Fruit fly (Drosophila melanogaster) whole organism, embryonic: ENCODE results near the gene Reepl1.
A peak's percentile ranks its signal among the peaks of the same experiment; 100 is the strongest.

Experiments
- Atf-2 ChIP-seq: fragments of 200-800 bp; sonication (Bioruptor generic); optimal IDR thresholded peaks from 2 replicates; lab custom pipeline; 2016; ENCODE audit warnings: missing biosample characterization, missing genetic modification characterization
- BEAF-32 ChIP-seq: fragments of 200-800 bp; sonication (Bioruptor generic); optimal IDR thresholded peaks from 3 replicates; lab custom pipeline; 2017; ENCODE audit warnings: missing biosample characterization, missing genetic modification characterization, mild to moderate bottlenecking, moderate library complexity, missing genetic modification reagents
- Bdp1 ChIP-seq: fragments of 200-800 bp; sonication (Bioruptor generic); optimal IDR thresholded peaks from 3 replicates; lab custom pipeline; 2016; ENCODE audit warnings: missing biosample characterization, missing genetic modification characterization
- CG13296 ChIP-seq: fragments of 200-800 bp; sonication (Bioruptor generic); optimal IDR thresholded peaks from 3 replicates; lab custom pipeline; 2018; ENCODE audit warnings: missing biosample characterization, mild to moderate bottlenecking, missing genetic modification characterization
- CG13894 ChIP-seq: fragments of 200-800 bp; sonication (Bioruptor generic); optimal IDR thresholded peaks from 3 replicates; lab custom pipeline; 2018; ENCODE audit warnings: missing biosample characterization, mild to moderate bottlenecking, missing genetic modification characterization, moderate library complexity
- CG14441 ChIP-seq: fragments of 200-800 bp; sonication (Bioruptor generic); IDR thresholded peaks from 2 replicates; pipeline ENCODE4 v1.3.6; 2022; ENCODE audit warnings: missing biosample characterization, missing genetic modification characterization
- CG15696 ChIP-seq: fragments of 200-800 bp; sonication (Bioruptor generic); optimal IDR thresholded peaks from 2 replicates; lab custom pipeline; 2019; ENCODE audit warnings: missing biosample characterization, mild to moderate bottlenecking, missing genetic modification characterization, moderate library complexity
- CG17385 ChIP-seq: fragments of 200-800 bp; sonication (Bioruptor generic); optimal IDR thresholded peaks from 3 replicates; lab custom pipeline; 2018; ENCODE audit warnings: missing biosample characterization, mild to moderate bottlenecking, missing genetic modification characterization
- CG18262 ChIP-seq: fragments of 200-800 bp; optimal IDR thresholded peaks from 3 replicates; lab custom pipeline; 2019; ENCODE audit warnings: missing biosample characterization, mild to moderate bottlenecking, missing genetic modification characterization, moderate library complexity
- CG18599 ChIP-seq: fragments of 200-800 bp; sonication (Bioruptor generic); optimal IDR thresholded peaks from 3 replicates; lab custom pipeline; 2017; ENCODE audit warnings: missing biosample characterization, missing genetic modification characterization, mild to moderate bottlenecking, moderate library complexity, missing genetic modification reagents
- CG2712 ChIP-seq: fragments of 200-800 bp; optimal IDR thresholded peaks from 3 replicates; lab custom pipeline; 2019; ENCODE audit warnings: missing biosample characterization, mild to moderate bottlenecking, missing genetic modification characterization, moderate library complexity
- CG42726 ChIP-seq: fragments of 200-800 bp; sonication (Bioruptor generic); IDR thresholded peaks from 2 replicates; pipeline ENCODE4 v1.3.6; 2022; ENCODE audit warnings: missing biosample characterization, missing genetic modification characterization; ENCODE audit not compliant: partially characterized antibody
- CG43689 ChIP-seq: fragments of 200-800 bp; sonication (Bioruptor generic); IDR thresholded peaks from 2 replicates; pipeline ENCODE4 v1.3.6; 2022; ENCODE audit warnings: missing biosample characterization, missing genetic modification characterization
- CG6272 ChIP-seq: fragments of 200-800 bp; sonication (Bioruptor generic); IDR thresholded peaks from 2 replicates; pipeline ENCODE4 v1.3.6; 2022; ENCODE audit warnings: missing biosample characterization, missing genetic modification characterization
- CG9817 ChIP-seq: fragments of 200-800 bp; sonication (Bioruptor generic); optimal IDR thresholded peaks from 2 replicates; lab custom pipeline; 2018; ENCODE audit warnings: missing biosample characterization, mild to moderate bottlenecking, missing genetic modification characterization, moderate library complexity
- CrebB ChIP-seq: fragments of 200-800 bp; sonication (Bioruptor generic); optimal IDR thresholded peaks from 3 replicates; lab custom pipeline; 2018; ENCODE audit warnings: missing biosample characterization, mild to moderate bottlenecking, missing genetic modification characterization
- Dbx ChIP-seq: fragments of 200-800 bp; sonication (Bioruptor generic); IDR thresholded peaks from 3 replicates; pipeline ENCODE4 v1.3.6; 2022; ENCODE audit warnings: missing biosample characterization, missing genetic modification characterization
- Dfd ChIP-seq, 2 experiments: fragments of >200 bp; optimal IDR thresholded peaks; 2 replicates each; lab custom pipeline; 2017; ENCODE audit warnings: missing biosample characterization in 2 of 2, missing genetic modification characterization in 2 of 2
- GATAe ChIP-seq: fragments of 200-800 bp; sonication (Bioruptor generic); conservative IDR thresholded peaks from 2 replicates; pipeline ENCODE4 v1.3.6; 2022; ENCODE audit warnings: missing biosample characterization, missing genetic modification characterization
- Hey ChIP-seq: fragments of 200-800 bp; sonication (Bioruptor generic); optimal IDR thresholded peaks from 3 replicates; lab custom pipeline; 2018; ENCODE audit warnings: missing biosample characterization, mild to moderate bottlenecking, missing genetic modification characterization
- Neu2 ChIP-seq: fragments of 200-800 bp; sonication (Bioruptor generic); optimal IDR thresholded peaks from 3 replicates; lab custom pipeline; 2016; ENCODE audit warnings: missing biosample characterization, missing genetic modification characterization, borderline replicate concordance
- Nf-YB ChIP-seq: fragments of 200-800 bp; sonication (Bioruptor generic); optimal IDR thresholded peaks from 3 replicates; lab custom pipeline; 2019; ENCODE audit warnings: missing biosample characterization, mild to moderate bottlenecking, missing genetic modification characterization, moderate library complexity
- Oaz ChIP-seq: fragments of 200-800 bp; sonication (Bioruptor generic); IDR thresholded peaks from 2 replicates; pipeline ENCODE4 v1.3.6; 2022; ENCODE audit warnings: missing biosample characterization, missing genetic modification characterization
- Opbp ChIP-seq: fragments of 200-800 bp; sonication (Bioruptor generic); IDR thresholded peaks from 3 replicates; pipeline ENCODE4 v1.3.6; 2022; ENCODE audit warnings: missing biosample characterization, missing genetic modification characterization; ENCODE audit not compliant: partially characterized antibody
- Ravus ChIP-seq: fragments of 200-800 bp; sonication (Bioruptor generic); IDR thresholded peaks from 2 replicates; pipeline ENCODE4 v1.3.6; 2022; ENCODE audit warnings: missing biosample characterization, missing genetic modification characterization
- Rx ChIP-seq: fragments of 200-800 bp; sonication (Bioruptor generic); IDR thresholded peaks from 2 replicates; pipeline ENCODE4 v1.3.6; 2022; ENCODE audit warnings: missing biosample characterization, missing genetic modification characterization
- Scr ChIP-seq: fragments of 200-800 bp; sonication (Bioruptor generic); IDR thresholded peaks from 2 replicates; pipeline ENCODE4 v1.3.6; 2022; ENCODE audit warnings: missing biosample characterization, missing genetic modification characterization; ENCODE audit not compliant: partially characterized antibody
- Sry-β ChIP-seq: fragments of 200-800 bp; sonication (Bioruptor generic); optimal IDR thresholded peaks from 2 replicates; lab custom pipeline; 2018; ENCODE audit warnings: missing biosample characterization, mild to moderate bottlenecking, missing genetic modification characterization, moderate library complexity
- Xrp1 ChIP-seq: fragments of 200-800 bp; sonication (Bioruptor generic); IDR thresholded peaks from 2 replicates; pipeline ENCODE4 v1.3.6; 2022; ENCODE audit warnings: missing biosample characterization, missing genetic modification characterization
- abd-A ChIP-seq: fragments of 200-800 bp; sonication (Bioruptor generic); optimal IDR thresholded peaks from 3 replicates; lab custom pipeline; 2019; ENCODE audit warnings: missing biosample characterization, mild to moderate bottlenecking, missing genetic modification characterization, moderate library complexity
- aop ChIP-seq: fragments of 200-800 bp; sonication (Bioruptor generic); IDR thresholded peaks from 2 replicates; pipeline ENCODE4 v1.3.6; 2022; ENCODE audit warnings: missing biosample characterization, missing genetic modification characterization
- cato ChIP-seq: fragments of 200-800 bp; sonication (Bioruptor generic); optimal IDR thresholded peaks from 2 replicates; lab custom pipeline; 2016; ENCODE audit warnings: missing biosample characterization, missing genetic modification characterization, borderline replicate concordance
- cg ChIP-seq: fragments of 200-800 bp; sonication (Bioruptor generic); optimal IDR thresholded peaks from 3 replicates; lab custom pipeline; 2019; ENCODE audit warnings: missing biosample characterization, mild to moderate bottlenecking, missing genetic modification characterization, moderate library complexity
- chinmo ChIP-seq: fragments of 200-800 bp; sonication (Bioruptor generic); IDR thresholded peaks from 4 replicates; pipeline ENCODE4 v1.3.6; 2022; ENCODE audit warnings: missing biosample characterization, missing genetic modification characterization; ENCODE audit not compliant: partially characterized antibody
- chn ChIP-seq: fragments of 200-800 bp; sonication (Bioruptor generic); optimal IDR thresholded peaks from 2 replicates; lab custom pipeline; 2016; ENCODE audit warnings: missing biosample characterization, missing genetic modification characterization
- dysf ChIP-seq: fragments of 200-800 bp; sonication (Bioruptor generic); IDR thresholded peaks from 3 replicates; pipeline ENCODE4 v1.3.6; 2022; ENCODE audit warnings: missing biosample characterization, missing genetic modification characterization
- exex ChIP-seq: fragments of 200-800 bp; sonication (Bioruptor generic); optimal IDR thresholded peaks from 4 replicates; lab custom pipeline; 2018; ENCODE audit warnings: missing biosample characterization, mild to moderate bottlenecking, missing genetic modification characterization, moderate library complexity
- gsb-n ChIP-seq: fragments of 200-800 bp; sonication (Bioruptor generic); optimal IDR thresholded peaks from 3 replicates; lab custom pipeline; 2018; ENCODE audit warnings: missing biosample characterization, mild to moderate bottlenecking, missing genetic modification characterization
- kni ChIP-seq: fragments of 200-800 bp; sonication (Bioruptor generic); optimal IDR thresholded peaks from 3 replicates; lab custom pipeline; 2017; ENCODE audit warnings: mild to moderate bottlenecking, missing biosample characterization, missing genetic modification reagents, missing genetic modification characterization
- lbe ChIP-seq: fragments of 200-800 bp; sonication (Bioruptor generic); optimal IDR thresholded peaks from 2 replicates; lab custom pipeline; 2016; ENCODE audit warnings: missing biosample characterization, mild to moderate bottlenecking, missing genetic modification characterization
- lola ChIP-seq, 3 experiments: fragments of >200 bp in 2 of 3; fragments of 200-800 bp in 1 of 3; sonication (Bioruptor generic) in 1 of 3; optimal IDR thresholded peaks; 2 replicates each; lab custom pipeline; 2017 to 2019; ENCODE audit warnings: missing biosample characterization in 3 of 3, missing genetic modification characterization in 3 of 3, mild to moderate bottlenecking in 1 of 3, moderate library complexity in 1 of 3
- mld ChIP-seq: fragments of 200-800 bp; sonication (Bioruptor generic); IDR thresholded peaks from 3 replicates; pipeline ENCODE4 v1.3.6; 2022; ENCODE audit warnings: missing biosample characterization, missing genetic modification characterization; ENCODE audit not compliant: partially characterized antibody
- pan ChIP-seq, 4 experiments: fragments of >200 bp in 3 of 4; fragments of 200-800 bp in 1 of 4; sonication (Bioruptor generic) in 1 of 4; optimal IDR thresholded peaks in 3 of 4; IDR thresholded peaks in 1 of 4; 2 replicates each; pipeline versions ENCODE4 v1.3.6 to Lab custom; 2017 to 2022; ENCODE audit warnings: missing biosample characterization in 2 of 4, missing genetic modification characterization in 2 of 4, mixed read lengths in 1 of 4
- prd ChIP-seq, 3 experiments: fragments of >200 bp in 2 of 3; fragments of 200-800 bp in 1 of 3; sonication (Bioruptor generic) in 1 of 3; optimal IDR thresholded peaks in 2 of 3; IDR thresholded peaks in 1 of 3; 2 replicates in 2 of 3; 3 replicates in 1 of 3; pipeline versions ENCODE4 v1.3.6 to Lab custom; 2017 to 2022; ENCODE audit warnings: missing biosample characterization in 1 of 3, missing genetic modification characterization in 1 of 3
- pum ChIP-seq: fragments of 200-800 bp; sonication (Bioruptor generic); optimal IDR thresholded peaks from 2 replicates; lab custom pipeline; 2016; ENCODE audit warnings: missing biosample characterization, missing genetic modification characterization
- sim ChIP-seq: fragments of 200-800 bp; sonication (Bioruptor generic); IDR thresholded peaks from 2 replicates; pipeline ENCODE4 v1.3.6; 2022; ENCODE audit warnings: missing biosample characterization, missing genetic modification characterization
- trem ChIP-seq: fragments of 200-800 bp; optimal IDR thresholded peaks from 3 replicates; lab custom pipeline; 2019; ENCODE audit warnings: missing biosample characterization, mild to moderate bottlenecking, missing genetic modification characterization, moderate library complexity
- vvl ChIP-seq: fragments of 200-800 bp; sonication (Bioruptor generic); IDR thresholded peaks from 2 replicates; pipeline ENCODE4 v1.3.6; 2022; ENCODE audit warnings: missing biosample characterization, missing genetic modification characterization

Reepl1 gene

DNA sequence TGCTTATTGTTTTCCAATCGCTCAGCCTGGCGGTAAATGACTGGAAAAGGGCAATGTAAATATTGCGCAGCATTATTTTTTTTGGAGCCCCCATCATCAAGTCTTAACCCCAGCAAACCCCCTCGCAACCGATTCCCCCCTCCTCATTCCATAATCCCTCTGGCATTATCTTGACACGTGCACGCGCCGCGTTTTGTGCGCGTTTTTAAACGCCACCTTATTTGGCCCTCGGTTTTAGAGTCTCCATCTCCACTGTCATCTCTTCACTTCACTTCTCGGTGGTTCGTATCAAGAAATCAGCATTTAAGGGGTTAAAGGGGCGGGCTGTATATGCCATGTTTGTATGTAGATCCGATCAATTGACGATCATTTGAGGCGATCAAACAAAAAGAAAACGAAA, 25.6 kb upstream of the Reepl1 start (continued):
- TF ChIP-seq BEAF-32 (GFP tag; lab: Kevin White, UChicago): no peak
- no peak for TF ChIP-seq trem
- no peak for TF ChIP-seq mld (GFP tag; lab: Robert Waterston, UW)
- 0 out of 4 replicates have a peak, but pooled peaks have one; percentile 44 for TF ChIP-seq chinmo (GFP tag; lab: Robert Waterston, UW)
- TF ChIP-seq CG13894 (tag; lab: Kevin White, UChicago): peak; percentile 74
- TF ChIP-seq exex (tag; lab: Kevin White, UChicago): no peak
- TF ChIP-seq Hey (tag; lab: Kevin White, UChicago): peak; percentile 23
- TF ChIP-seq CG13296: no peak
- TF ChIP-seq vvl (GFP tag; lab: Robert Waterston, UW): 0 out of 2 replicates have a peak, but pooled peaks have one; percentile 15
- TF ChIP-seq Scr: no peak
- TF ChIP-seq Xrp1: no peak
- no peak for TF ChIP-seq chn (GFP tag; lab: Kevin White, UChicago)
- no peak for TF ChIP-seq CG15696 (tag; lab: Kevin White, UChicago)
- no peak for TF ChIP-seq Nf-YB (GFP tag; lab: Kevin White, UChicago)
- no peak for TF ChIP-seq CrebB

dm6 chrX:11548701-11549100, 23.8 kb upstream of the Reepl1 start:
- TF ChIP-seq CG17385 (GFP tag; lab: Kevin White, UChicago) (no peak), pan (optimal IDR thresholded peaks at IDR 0.05; lab: Kevin White, UChicago) (no peak), pan (GFP tag; optimal IDR thresholded peaks at IDR 0.05 in 1 of 2, IDR thresholded peaks at IDR 0.05 in 1 of 2) (no peak), dysf (GFP tag; lab: Robert Waterston, UW) (no peak), CG14441 (GFP tag; lab: Robert Waterston, UW) (no peak), lbe (GFP tag; lab: Kevin White, UChicago) (no peak), Atf-2 (GFP tag; lab: Kevin White, UChicago) (peak; percentile 0), GATAe (GFP tag; lab: Robert Waterston, UW) (no peak), lola (GFP tag; optimal IDR thresholded peaks at IDR 0.05; lab: Kevin White, UChicago) (peak in 1 of 3 experiments; percentile 68), CG6272 (GFP tag; lab: Robert Waterston, UW) (no peak), CG18599 (peak; percentile 29), CG18262 (tag; lab: Kevin White, UChicago) (peak; percentile 69), gsb-n (tag; lab: Kevin White, UChicago) (peak; percentile 50), abd-A (tag; lab: Kevin White, UChicago) (no peak), prd (optimal IDR thresholded peaks at IDR 0.05; lab: Kevin White, UChicago) (no peak), prd (GFP tag; IDR thresholded peaks at IDR 0.05; lab: Robert Waterston, UW) (no peak; the same call in 2 of the 3 replicates), Dbx (GFP tag; lab: Robert Waterston, UW) (no peak), Neu2 (GFP tag; lab: Kevin White, UChicago) (no peak), CG9817 (tag; lab: Kevin White, UChicago) (no peak), cato (GFP tag; lab: Kevin White, UChicago) (peak; percentile 7), sim (GFP tag; lab: Robert Waterston, UW) (no peak), CG2712 (tag; lab: Kevin White, UChicago) (peak; percentile 72), Ravus (no peak), CG42726 (GFP tag; lab: Robert Waterston, UW) (no peak), pum (peak; percentile 36), Dfd (GFP tag; optimal IDR thresholded peaks at IDR 0.05; lab: Kevin White, UChicago) (no peak), Oaz (GFP tag; lab: Robert Waterston, UW) (no peak), Rx (GFP tag; lab: Robert Waterston, UW) (peak; percentile 25; the same call in 1 of the 2 replicates), kni (peak; percentile 20), aop (GFP tag; lab: Robert Waterston, UW) (no peak), CG43689 (GFP tag; lab: Robert Waterston, UW) (no peak), Sry-β (GFP tag; lab: Kevin White, UChicago) (no peak), cg (GFP tag; lab: Kevin White, UChicago) (no peak), Bdp1 (GFP tag; lab: Kevin White, UChicago) (peak; percentile 24), Opbp (GFP tag; lab: Robert Waterston, UW) (no peak)
